Fruit fly (Drosophila melanogaster): ENCODE measurements around the gene mrva.

DNA sequence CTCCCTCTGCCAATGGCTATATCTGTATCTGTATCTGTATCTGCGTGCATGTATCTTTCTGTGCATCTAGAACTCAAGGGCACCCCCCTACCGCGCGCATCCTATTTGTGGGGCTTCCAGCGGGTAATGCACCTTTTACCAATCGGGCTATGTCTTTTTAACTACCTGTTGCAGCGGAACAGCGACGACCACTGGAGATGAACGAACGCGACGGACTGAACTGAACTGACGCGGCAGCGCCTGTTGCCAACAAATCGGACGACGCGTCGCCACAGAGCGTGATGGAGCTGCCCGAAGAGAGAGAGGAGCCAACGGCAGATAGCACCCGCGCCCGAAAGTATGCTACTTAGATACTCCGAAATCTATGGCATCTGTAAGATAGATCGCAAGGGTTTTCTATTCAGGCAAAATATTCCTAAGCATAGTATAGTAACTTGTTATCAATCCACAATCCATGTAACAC lies 16.4 kb upstream of the mrva start, which contains the start of gene Cln7:
- TF ChIP-seq usp (GFP tag; optimal IDR thresholded peaks at IDR 0.05): no peak
- TF ChIP-seq psq (optimal IDR thresholded peaks at IDR 0.05): no peak
- peak; percentile 12 for TF ChIP-seq Dll (optimal IDR thresholded peaks at IDR 0.05)
